Fruit fly (Drosophila melanogaster) whole organism, embryonic: ENCODE results near the gene CG34134.

ENCODE experiments used
- CG10979 ChIP-seq: fragments of 200-800 bp; sonication (Bioruptor generic); optimal IDR thresholded peaks from 2 replicates; lab custom pipeline; 2018; ENCODE audit warnings: missing biosample characterization, mild to moderate bottlenecking, missing genetic modification characterization, moderate library complexity
- CG11247 ChIP-seq: fragments of 200-800 bp; sonication (Bioruptor generic); IDR thresholded peaks from 2 replicates; pipeline ENCODE4 v1.3.6; 2022; ENCODE audit warnings: missing biosample characterization, missing genetic modification characterization
- CG11723 ChIP-seq: fragments of 200-800 bp; sonication (Bioruptor generic); optimal IDR thresholded peaks from 2 replicates; lab custom pipeline; 2017; ENCODE audit warnings: missing biosample characterization, mild to moderate bottlenecking, missing genetic modification characterization
- CG12769 ChIP-seq: fragments of 200-800 bp; sonication (Bioruptor generic); optimal IDR thresholded peaks from 2 replicates; lab custom pipeline; 2019; ENCODE audit warnings: missing biosample characterization, mild to moderate bottlenecking, missing genetic modification characterization, moderate library complexity
- CG15269 ChIP-seq: fragments of 200-800 bp; sonication (Bioruptor generic); optimal IDR thresholded peaks from 2 replicates; lab custom pipeline; 2018; ENCODE audit warnings: missing biosample characterization, mild to moderate bottlenecking, missing genetic modification characterization, moderate library complexity
- CG1602 ChIP-seq: fragments of 200-800 bp; sonication (Bioruptor generic); optimal IDR thresholded peaks from 3 replicates; lab custom pipeline; 2016; ENCODE audit warnings: missing biosample characterization, missing genetic modification characterization
- CG2129 ChIP-seq: fragments of 200-800 bp; sonication (Bioruptor generic); IDR thresholded peaks from 2 replicates; pipeline ENCODE4 v1.3.6; 2022; ENCODE audit warnings: missing biosample characterization, missing genetic modification characterization; ENCODE audit not compliant: partially characterized antibody
- CG2889 ChIP-seq: fragments of 200-800 bp; sonication (Bioruptor generic); IDR thresholded peaks from 3 replicates; pipeline ENCODE4 v1.3.6; 2022; ENCODE audit warnings: missing biosample characterization, missing genetic modification characterization
- CG30403 ChIP-seq: fragments of 200-800 bp; sonication (Bioruptor generic); optimal IDR thresholded peaks from 3 replicates; lab custom pipeline; 2016; ENCODE audit warnings: missing biosample characterization, missing genetic modification characterization
- CG32532 ChIP-seq: fragments of 200-800 bp; sonication (Bioruptor generic); IDR thresholded peaks from 2 replicates; pipeline ENCODE4 v1.3.6; 2022; ENCODE audit warnings: missing biosample characterization, missing genetic modification characterization
- CG33213 ChIP-seq: fragments of 200-800 bp; sonication (Bioruptor generic); optimal IDR thresholded peaks from 3 replicates; lab custom pipeline; 2016; ENCODE audit warnings: missing biosample characterization, missing genetic modification characterization
- CG34376 ChIP-seq: fragments of 200-800 bp; sonication (Bioruptor generic); optimal IDR thresholded peaks from 2 replicates; lab custom pipeline; 2018; ENCODE audit warnings: missing biosample characterization, mild to moderate bottlenecking, missing genetic modification characterization
- CG6765 ChIP-seq: fragments of 200-800 bp; sonication (Bioruptor generic); optimal IDR thresholded peaks from 3 replicates; lab custom pipeline; 2017; ENCODE audit warnings: missing biosample characterization, mild to moderate bottlenecking, missing genetic modification characterization
- CG6791 ChIP-seq: fragments of 200-800 bp; sonication (Bioruptor generic); IDR thresholded peaks from 3 replicates; pipeline ENCODE4 v1.3.6; 2022; ENCODE audit warnings: missing biosample characterization, missing genetic modification characterization; ENCODE audit not compliant: partially characterized antibody
- Drgx ChIP-seq: fragments of 200-800 bp; sonication (Bioruptor generic); IDR thresholded peaks from 2 replicates; pipeline ENCODE4 v1.3.6; 2022; ENCODE audit warnings: missing biosample characterization, missing genetic modification characterization
- Eip74EF ChIP-seq, 2 experiments: fragments of 200-800 bp in 1 of 2; fragments of >200 bp in 1 of 2; sonication (Bioruptor generic) in 1 of 2; optimal IDR thresholded peaks; 2 replicates each; lab custom pipeline; 2017 to 2019; ENCODE audit warnings: missing biosample characterization in 2 of 2, missing genetic modification characterization in 2 of 2, mild to moderate bottlenecking in 1 of 2, moderate library complexity in 1 of 2
- H15 ChIP-seq: fragments of 200-800 bp; sonication (Bioruptor generic); IDR thresholded peaks from 3 replicates; pipeline ENCODE4 v1.3.6; 2022; ENCODE audit warnings: missing biosample characterization, missing genetic modification characterization
- HLH3B ChIP-seq: fragments of 200-800 bp; sonication (Bioruptor generic); IDR thresholded peaks from 2 replicates; pipeline ENCODE4 v1.3.6; 2022; ENCODE audit warnings: missing biosample characterization, missing genetic modification characterization
- MBD-R2 ChIP-seq: fragments of 200-800 bp; sonication (Bioruptor generic); IDR thresholded peaks from 2 replicates; pipeline ENCODE4 v1.3.6; 2022; ENCODE audit warnings: missing biosample characterization, missing genetic modification characterization
- MESR4 ChIP-seq: fragments of 200-800 bp; sonication (Bioruptor generic); optimal IDR thresholded peaks from 2 replicates; lab custom pipeline; 2018; ENCODE audit warnings: missing biosample characterization, mild to moderate bottlenecking, missing genetic modification characterization, moderate library complexity
- MTF-1 ChIP-seq: fragments of 200-800 bp; sonication (Bioruptor generic); optimal IDR thresholded peaks from 2 replicates; lab custom pipeline; 2018; ENCODE audit warnings: missing biosample characterization, mild to moderate bottlenecking, missing genetic modification characterization, borderline replicate concordance
- Mes4 ChIP-seq: fragments of 200-800 bp; sonication (Bioruptor generic); optimal IDR thresholded peaks from 2 replicates; lab custom pipeline; 2016; ENCODE audit warnings: missing biosample characterization, missing genetic modification characterization
- Rx ChIP-seq: fragments of 200-800 bp; sonication (Bioruptor generic); IDR thresholded peaks from 2 replicates; pipeline ENCODE4 v1.3.6; 2022; ENCODE audit warnings: missing biosample characterization, missing genetic modification characterization
- Trl ChIP-seq, 3 experiments: fragments of >200 bp in 2 of 3; fragments of 200-800 bp in 1 of 3; sonication (Bioruptor generic) in 1 of 3; optimal IDR thresholded peaks; 2 replicates in 1 of 3; 3 replicates in 2 of 3; lab custom pipeline; 2016 to 2017; ENCODE audit warnings: missing biosample characterization in 1 of 3, missing genetic modification characterization in 1 of 3
- Xrp1 ChIP-seq: fragments of 200-800 bp; sonication (Bioruptor generic); IDR thresholded peaks from 2 replicates; pipeline ENCODE4 v1.3.6; 2022; ENCODE audit warnings: missing biosample characterization, missing genetic modification characterization
- YL-1 ChIP-seq: fragments of 200-800 bp; sonication (Bioruptor generic); optimal IDR thresholded peaks from 3 replicates; lab custom pipeline; 2017; ENCODE audit warnings: missing biosample characterization, mild to moderate bottlenecking, missing genetic modification characterization
- bbx ChIP-seq: fragments of 200-800 bp; sonication (Bioruptor generic); IDR thresholded peaks from 2 replicates; pipeline ENCODE4 v1.3.6; 2022; ENCODE audit warnings: missing biosample characterization, missing genetic modification characterization; ENCODE audit not compliant: partially characterized antibody
- cg ChIP-seq: fragments of 200-800 bp; sonication (Bioruptor generic); optimal IDR thresholded peaks from 3 replicates; lab custom pipeline; 2019; ENCODE audit warnings: missing biosample characterization, mild to moderate bottlenecking, missing genetic modification characterization, moderate library complexity
- chif ChIP-seq, 2 experiments: fragments of 200-800 bp; sonication (Bioruptor generic); optimal IDR thresholded peaks; 3 replicates each; lab custom pipeline; 2016; ENCODE audit warnings: missing biosample characterization in 2 of 2, missing genetic modification characterization in 2 of 2
- chn ChIP-seq: fragments of 200-800 bp; sonication (Bioruptor generic); optimal IDR thresholded peaks from 2 replicates; lab custom pipeline; 2016; ENCODE audit warnings: missing biosample characterization, missing genetic modification characterization
- fd96Cb ChIP-seq: fragments of 200-800 bp; sonication (Bioruptor generic); optimal IDR thresholded peaks from 2 replicates; lab custom pipeline; 2018; ENCODE audit warnings: missing biosample characterization, mild to moderate bottlenecking, missing genetic modification characterization, moderate library complexity
- gem ChIP-seq: fragments of 200-800 bp; sonication (Bioruptor generic); optimal IDR thresholded peaks from 2 replicates; lab custom pipeline; 2019; ENCODE audit warnings: missing biosample characterization, mild to moderate bottlenecking, missing genetic modification characterization, moderate library complexity
- gt ChIP-seq: fragments of 200-800 bp; sonication (Bioruptor generic); IDR thresholded peaks from 2 replicates; pipeline ENCODE4 v1.3.6; 2022; ENCODE audit warnings: missing biosample characterization, missing genetic modification characterization
- ham ChIP-seq: fragments of 200-800 bp; sonication (Bioruptor generic); IDR thresholded peaks from 2 replicates; pipeline ENCODE4 v1.3.6; 2022; ENCODE audit warnings: missing biosample characterization, missing genetic modification characterization
- hb ChIP-seq: fragments of 200-800 bp; sonication (Bioruptor generic); IDR thresholded peaks from 3 replicates; pipeline ENCODE4 v1.3.6; 2022; ENCODE audit warnings: missing biosample characterization, missing genetic modification characterization; ENCODE audit not compliant: partially characterized antibody
- ind ChIP-seq: fragments of 200-800 bp; sonication (Bioruptor generic); optimal IDR thresholded peaks from 3 replicates; lab custom pipeline; 2016; ENCODE audit warnings: missing biosample characterization, missing genetic modification characterization
- lab ChIP-seq: fragments of 200-800 bp; sonication (Bioruptor generic); optimal IDR thresholded peaks from 3 replicates; lab custom pipeline; 2017; ENCODE audit warnings: missing biosample characterization, missing genetic modification characterization, mild to moderate bottlenecking, moderate library complexity, missing genetic modification reagents
- pfk ChIP-seq: fragments of 200-800 bp; sonication (Bioruptor generic); optimal IDR thresholded peaks from 2 replicates; lab custom pipeline; 2018; ENCODE audit warnings: missing biosample characterization, mild to moderate bottlenecking, missing genetic modification characterization, moderate library complexity
- pho ChIP-seq: fragments of 200-800 bp; sonication (Bioruptor generic); optimal IDR thresholded peaks from 2 replicates; lab custom pipeline; 2016; ENCODE audit warnings: missing biosample characterization, missing genetic modification characterization
- sens ChIP-seq: fragments of 200-800 bp; sonication (Bioruptor generic); peaks from one replicate; lab custom pipeline; 2016; ENCODE audit warnings: missing biosample characterization, missing genetic modification characterization
- sob ChIP-seq: fragments of 200-800 bp; sonication (Bioruptor generic); IDR thresholded peaks from 2 replicates; pipeline ENCODE4 v1.3.6; 2022; ENCODE audit warnings: missing biosample characterization, missing genetic modification characterization
- ssp ChIP-seq: fragments of 200-800 bp; sonication (Bioruptor generic); IDR thresholded peaks from 2 replicates; pipeline ENCODE4 v1.3.6; 2022; ENCODE audit warnings: missing biosample characterization, missing genetic modification characterization
- unpg ChIP-seq: fragments of 200-800 bp; sonication (Bioruptor generic); optimal IDR thresholded peaks from 3 replicates; lab custom pipeline; 2018; ENCODE audit warnings: missing biosample characterization, mild to moderate bottlenecking, missing genetic modification characterization, moderate library complexity

CG34134 gene

dm6 chr2L:8229628-8230027, 39.0 kb upstream of the CG34134 start (continued):
- TF ChIP-seq gem (tag; lab: Kevin White, UChicago) (peak; percentile 56), H15 (GFP tag; lab: Robert Waterston, UW) (peak; percentile 37; the same call in 2 of the 3 replicates), bbx (no peak), chif (GFP tag; optimal IDR thresholded peaks at IDR 0.05; lab: Kevin White, UChicago) (peak in 1 of 2 experiments; percentile 24), CG34376 (GFP tag; lab: Kevin White, UChicago) (no peak), ind (GFP tag; lab: Kevin White, UChicago) (no peak), CG6791 (GFP tag; lab: Robert Waterston, UW) (no peak), Trl (optimal IDR thresholded peaks at IDR 0.05; lab: Kevin White, UChicago) (no peak), Trl (GFP tag; optimal IDR thresholded peaks at IDR 0.05; lab: Kevin White, UChicago) (no peak), unpg (peak; percentile 40), CG11247 (no peak), ssp (no peak), sens (GFP tag; lab: Kevin White, UChicago) (peak; percentile 83), pfk (no peak), gt (GFP tag; lab: Robert Waterston, UW) (no peak), Rx (peak; percentile 19; the same call in 1 of the 2 replicates), MTF-1 (GFP tag; lab: Kevin White, UChicago) (no peak), CG1602 (GFP tag; lab: Kevin White, UChicago) (peak; percentile 31), CG6765 (GFP tag; lab: Kevin White, UChicago) (no peak), CG10979 (tag; lab: Kevin White, UChicago) (peak; percentile 27), CG32532 (GFP tag; lab: Robert Waterston, UW) (peak; percentile 46; the same call in 1 of the 2 replicates), YL-1 (no peak), Xrp1 (GFP tag; lab: Robert Waterston, UW) (peak; percentile 71; the same call in 1 of the 2 replicates), CG12769 (tag; lab: Kevin White, UChicago) (no peak), CG11723 (GFP tag; lab: Kevin White, UChicago) (no peak), Drgx (GFP tag; lab: Robert Waterston, UW) (peak; percentile 77), Mes4 (GFP tag; lab: Kevin White, UChicago) (no peak), lab (GFP tag; lab: Kevin White, UChicago) (no peak), CG2889 (GFP tag; lab: Robert Waterston, UW) (no peak), cg (GFP tag; lab: Kevin White, UChicago) (no peak), hb (GFP tag; lab: Robert Waterston, UW) (no peak), MBD-R2 (peak; percentile 11; the same call in 1 of the 2 replicates), CG15269 (no peak), CG33213 (GFP tag; lab: Kevin White, UChicago) (no peak), HLH3B (peak; percentile 57; the same call in 1 of the 2 replicates), MESR4 (GFP tag; lab: Kevin White, UChicago) (no peak), CG30403 (GFP tag; lab: Kevin White, UChicago) (peak; percentile 11), Eip74EF (GFP tag; optimal IDR thresholded peaks at IDR 0.05; lab: Kevin White, UChicago) (peak in 1 of 2 experiments; percentile 11), chn (GFP tag; lab: Kevin White, UChicago) (peak; percentile 14), CG2129 (GFP tag; lab: Robert Waterston, UW) (no peak), ham (GFP tag; lab: Robert Waterston, UW) (no peak), fd96Cb (peak; percentile 13), sob (peak; percentile 28; the same call in 1 of the 2 replicates), pho (no peak)
